Fruit fly (Drosophila melanogaster): ENCODE results near the gene Coprox.

The Coprox gene

dm6 chr2L:6967422-6968012 lies 3.3 kb downstream of the Coprox start, which contains the start of gene Sumo (continued):
- no peak for TF ChIP-seq CG5180 (GFP tag; optimal IDR thresholded peaks at IDR 0.05)
- peak; percentile 66 for TF ChIP-seq phol (tag; optimal IDR thresholded peaks at IDR 0.05)
- TF ChIP-seq pzg (GFP tag; optimal IDR thresholded peaks at IDR 0.05): peak; percentile 79
- TF ChIP-seq dpn (GFP tag; optimal IDR thresholded peaks at IDR 0.05): no peak
- no peak for TF ChIP-seq CG1529 (GFP tag; optimal IDR thresholded peaks at IDR 0.05)
- TF ChIP-seq Adf1 (GFP tag; IDR thresholded peaks at IDR 0.05): no peak
- no peak for TF ChIP-seq trh (GFP tag; optimal IDR thresholded peaks at IDR 0.05)
- peak; percentile 97 for TF ChIP-seq HLH4C (GFP tag; IDR thresholded peaks at IDR 0.05; ENCODE audit: partially characterized antibody)
- TF ChIP-seq CG9797 (GFP tag; optimal IDR thresholded peaks at IDR 0.05): peak; percentile 43
- no peak for TF ChIP-seq lov (optimal IDR thresholded peaks at IDR 0.05)
- 0 out of 3 replicates have a peak, but pooled peaks have one; percentile 38 for TF ChIP-seq lov (GFP tag; IDR thresholded peaks at IDR 0.05)
- TF ChIP-seq hbn (GFP tag; IDR thresholded peaks at IDR 0.05; ENCODE audit: partially characterized antibody): peak; percentile 96
- no peak for TF ChIP-seq ssp (GFP tag; IDR thresholded peaks at IDR 0.05)
- peak; percentile 0 for TF ChIP-seq dm (GFP tag; optimal IDR thresholded peaks at IDR 0.05)
- TF ChIP-seq CG33213 (GFP tag; optimal IDR thresholded peaks at IDR 0.05): no peak
- peak; percentile 9 for TF ChIP-seq YL-1 (GFP tag; optimal IDR thresholded peaks at IDR 0.05)
- no peak for TF ChIP-seq CG1792 (GFP tag; optimal IDR thresholded peaks at IDR 0.05)
- TF ChIP-seq CG4424 (GFP tag; optimal IDR thresholded peaks at IDR 0.05): peak; percentile 20
- TF ChIP-seq caup (GFP tag; optimal IDR thresholded peaks at IDR 0.05; ENCODE audit: severe bottlenecking): no peak
- TF ChIP-seq seq (GFP tag; IDR thresholded peaks at IDR 0.05): no peak
- TF ChIP-seq CG2202 (tag; optimal IDR thresholded peaks at IDR 0.05): no peak
- TF ChIP-seq Aef1 (GFP tag; IDR thresholded peaks at IDR 0.05): no peak
- peak; percentile 100 for TF ChIP-seq CG7963 (GFP tag; IDR thresholded peaks at IDR 0.05; ENCODE audit: partially characterized antibody)
- TF ChIP-seq CG16813 (GFP tag; IDR thresholded peaks at IDR 0.05; ENCODE audit: partially characterized antibody): peak; percentile 100
- TF ChIP-seq gt (GFP tag; IDR thresholded peaks at IDR 0.05): no peak
- no peak for TF ChIP-seq mirr (GFP tag; optimal IDR thresholded peaks at IDR 0.05)
- TF ChIP-seq twi (tag; optimal IDR thresholded peaks at IDR 0.05): peak; percentile 1
- TF ChIP-seq ATbp (GFP tag; optimal IDR thresholded peaks at IDR 0.05): no peak
- no peak for TF ChIP-seq z (GFP tag; IDR thresholded peaks at IDR 0.05)
- no peak for TF ChIP-seq danr (GFP tag; IDR thresholded peaks at IDR 0.05)
- no peak for TF ChIP-seq HLH54F (GFP tag; optimal IDR thresholded peaks at IDR 0.05)
- TF ChIP-seq BEAF-32 (GFP tag; optimal IDR thresholded peaks at IDR 0.05): peak; percentile 98
- TF ChIP-seq luna (GFP tag; optimal IDR thresholded peaks at IDR 0.05): no peak
- TF ChIP-seq Hmx (GFP tag; optimal IDR thresholded peaks at IDR 0.05): no peak
- TF ChIP-seq Hr78 (GFP tag; optimal IDR thresholded peaks at IDR 0.05): no peak
- no peak for TF ChIP-seq sd (tag; optimal IDR thresholded peaks at IDR 0.05)
- TF ChIP-seq vfl (GFP tag; optimal IDR thresholded peaks at IDR 0.05): no peak
- no peak for TF ChIP-seq E2f2 (GFP tag; IDR thresholded peaks at IDR 0.05)
- TF ChIP-seq Lhr (GFP tag; optimal IDR thresholded peaks at IDR 0.05): peak; percentile 15
- TF ChIP-seq pan (optimal IDR thresholded peaks at IDR 0.05): no peak
- peak in 1 of 2 experiments; percentile 43 for TF ChIP-seq pan (GFP tag; optimal IDR thresholded peaks at IDR 0.05 in 1 of 2, IDR thresholded peaks at IDR 0.05 in 1 of 2)
- TF ChIP-seq pum (GFP tag; optimal IDR thresholded peaks at IDR 0.05): no peak
- TF ChIP-seq CG11398 (GFP tag; optimal IDR thresholded peaks at IDR 0.05): no peak
- no peak for TF ChIP-seq Elba2 (GFP tag; optimal IDR thresholded peaks at IDR 0.05)
- no peak for TF ChIP-seq eyg (GFP tag; optimal IDR thresholded peaks at IDR 0.05)
- no peak for TF ChIP-seq Hsf (GFP tag; optimal IDR thresholded peaks at IDR 0.05)
- peak; percentile 21 for TF ChIP-seq grau (tag; optimal IDR thresholded peaks at IDR 0.05)
- TF ChIP-seq dati (GFP tag; IDR thresholded peaks at IDR 0.05): no peak
- TF ChIP-seq ewg (GFP tag; optimal IDR thresholded peaks at IDR 0.05): no peak
- no peak for TF ChIP-seq Vsx1 (GFP tag; optimal IDR thresholded peaks at IDR 0.05)
- no peak for TF ChIP-seq CG2199 (GFP tag; IDR thresholded peaks at IDR 0.05)
